Worm (Caenorhabditis elegans) whole organism, L4 larva: ENCODE measurements around the gene AH10.4.
A peak's percentile ranks its signal among the peaks of the same experiment; 100 is the strongest.

ENCODE experiments used
- F10B5.3 ChIP-seq: sonication (generic microtip); optimal IDR thresholded peaks from 2 replicates; lab custom pipeline; 2016; ENCODE audit warnings: mild to moderate bottlenecking, missing genetic modification characterization, missing compliant biosample characterization
- F44E2.7 ChIP-seq: fragments of 200-800 bp; sonication (Bioruptor generic); IDR thresholded peaks from 2 replicates; pipeline ENCODE4 v2.1.2; 2022; ENCODE audit warnings: missing genetic modification characterization, missing compliant biosample characterization
- T20F7.1 ChIP-seq: fragments of 200-800 bp; sonication (Bioruptor generic); optimal IDR thresholded peaks from 2 replicates; lab custom pipeline; 2018; ENCODE audit warnings: mild to moderate bottlenecking, missing genetic modification characterization, missing compliant biosample characterization
- Y5F2A.4 ChIP-seq: fragments of 200-800 bp; sonication (Bioruptor generic); optimal IDR thresholded peaks from 2 replicates; lab custom pipeline; 2018; ENCODE audit warnings: mild to moderate bottlenecking, missing genetic modification characterization, missing compliant biosample characterization
- Y75B8A.6 ChIP-seq: fragments of 200-800 bp; sonication (Bioruptor generic); IDR thresholded peaks from 2 replicates; pipeline ENCODE4 v1.3.6; 2022; ENCODE audit warnings: missing genetic modification reagents, missing genetic modification characterization, missing compliant biosample characterization
- ZK337.2 ChIP-seq: fragments of 200-800 bp; sonication (Bioruptor generic); IDR thresholded peaks from 2 replicates; pipeline ENCODE4 v1.3.6; 2022; ENCODE audit warnings: missing genetic modification reagents, missing genetic modification characterization, missing compliant biosample characterization
- ZK546.5 ChIP-seq, 2 experiments: sonication (generic microtip); optimal IDR thresholded peaks; 2 replicates each; lab custom pipeline; 2017; ENCODE audit warnings: missing biosample characterization in 2 of 2, missing genetic modification characterization in 2 of 2
- aha-1 ChIP-seq: fragments of 150-350 bp; peaks from one replicate; lab custom pipeline; 2014; ENCODE audit warnings: missing biosample characterization, missing genetic modification characterization
- arid-1 ChIP-seq: fragments of 200-800 bp; sonication (Bioruptor generic); conservative IDR thresholded peaks from 2 replicates; pipeline ENCODE4 v1.3.6; 2022; ENCODE audit warnings: missing genetic modification reagents, missing genetic modification characterization, missing compliant biosample characterization
- ceh-20 ChIP-seq: fragments of 200-800 bp; sonication (Bioruptor generic); IDR thresholded peaks from 2 replicates; pipeline ENCODE4 v1.3.6; 2022; ENCODE audit warnings: missing genetic modification reagents, missing genetic modification characterization, missing compliant biosample characterization
- ceh-28 ChIP-seq: fragments of 150-350 bp; optimal IDR thresholded peaks from 2 replicates; lab custom pipeline; 2014; ENCODE audit warnings: missing biosample characterization, missing genetic modification reagents, missing genetic modification characterization
- ceh-32 ChIP-seq: sonication (generic microtip); optimal IDR thresholded peaks from 2 replicates; lab custom pipeline; 2016; ENCODE audit warnings: mild to moderate bottlenecking, missing genetic modification characterization, missing compliant biosample characterization; ENCODE audit not compliant: poor library complexity
- ceh-62 ChIP-seq: sonication (generic microtip); optimal IDR thresholded peaks from 2 replicates; lab custom pipeline; 2017; ENCODE audit warnings: missing biosample characterization, missing genetic modification characterization
- cey-2 ChIP-seq: sonication (generic microtip); optimal IDR thresholded peaks from 3 replicates; lab custom pipeline; 2017; ENCODE audit warnings: missing genetic modification characterization, mild to moderate bottlenecking, missing compliant biosample characterization, antibody characterized with exemption, borderline replicate concordance; ENCODE audit not compliant: insufficient read depth
- ctbp-1 ChIP-seq: fragments of 200-800 bp; sonication (Bioruptor generic); IDR thresholded peaks from 2 replicates; pipeline ENCODE4 v1.3.6; 2022; ENCODE audit warnings: missing genetic modification reagents, missing genetic modification characterization, missing compliant biosample characterization
- daf-16 ChIP-seq, 3 experiments: sonication (generic microtip); optimal IDR thresholded peaks; 2 replicates each; lab custom pipeline; 2016 to 2017; ENCODE audit warnings: missing genetic modification characterization in 3 of 3, missing genetic modification reagents in 3 of 3, mild to moderate bottlenecking in 2 of 3, missing compliant biosample characterization in 2 of 3, missing biosample characterization in 1 of 3, moderate library complexity in 1 of 3
- dmd-9 ChIP-seq: fragments of 200-800 bp; sonication (Bioruptor generic); IDR thresholded peaks from 2 replicates; pipeline ENCODE4 v1.3.6; 2022; ENCODE audit warnings: missing genetic modification reagents, missing genetic modification characterization, missing compliant biosample characterization
- fos-1 ChIP-seq: fragments of 150-350 bp; optimal IDR thresholded peaks from 2 replicates; lab custom pipeline; 2014; ENCODE audit warnings: missing biosample characterization, missing genetic modification characterization
- hlh-11 ChIP-seq: fragments of 200-800 bp; sonication (Bioruptor generic); optimal IDR thresholded peaks from 2 replicates; lab custom pipeline; 2018; ENCODE audit warnings: mild to moderate bottlenecking, missing genetic modification characterization, missing compliant biosample characterization
- lim-7 ChIP-seq: fragments of 200-800 bp; sonication (Bioruptor generic); IDR thresholded peaks from 2 replicates; pipeline ENCODE4 v1.3.6; 2022; ENCODE audit warnings: missing genetic modification characterization, missing compliant biosample characterization
- lin-13 ChIP-seq: fragments of 150-350 bp; optimal IDR thresholded peaks from 2 replicates; lab custom pipeline; 2014; ENCODE audit warnings: missing biosample characterization, missing genetic modification reagents, missing genetic modification characterization
- lin-15B ChIP-seq: fragments of 150-350 bp; sonication (generic microtip); optimal IDR thresholded peaks from 3 replicates; lab custom pipeline; 2014; ENCODE audit warnings: missing biosample characterization, missing genetic modification characterization
- lin-38 ChIP-seq: fragments of 200-800 bp; sonication (Bioruptor generic); IDR thresholded peaks from 2 replicates; pipeline ENCODE4 v1.3.6; 2022; ENCODE audit warnings: missing genetic modification reagents, missing genetic modification characterization, missing compliant biosample characterization
- lin-39 ChIP-seq: fragments of 150-350 bp; optimal IDR thresholded peaks from 2 replicates; lab custom pipeline; 2014; ENCODE audit warnings: missing biosample characterization, missing genetic modification reagents, missing genetic modification characterization
- madf-9 ChIP-seq: fragments of 200-800 bp; sonication (Bioruptor generic); conservative IDR thresholded peaks from 2 replicates; pipeline ENCODE4 v1.3.6; 2022; ENCODE audit warnings: missing genetic modification reagents, missing genetic modification characterization, missing compliant biosample characterization
- mep-1 ChIP-seq: fragments of 150-350 bp; sonication (generic microtip); optimal IDR thresholded peaks from 3 replicates; lab custom pipeline; 2014; ENCODE audit warnings: missing biosample characterization, missing genetic modification characterization
- mxl-3 ChIP-seq: fragments of 200-800 bp; sonication (Bioruptor generic); optimal IDR thresholded peaks from 2 replicates; lab custom pipeline; 2018; ENCODE audit warnings: mild to moderate bottlenecking, missing genetic modification characterization, missing compliant biosample characterization
- nhr-111 ChIP-seq: fragments of 200-800 bp; sonication (Bioruptor generic); optimal IDR thresholded peaks from 2 replicates; lab custom pipeline; 2018; ENCODE audit warnings: mild to moderate bottlenecking, missing genetic modification characterization, missing compliant biosample characterization
- nhr-25 ChIP-seq: sonication (generic microtip); optimal IDR thresholded peaks from 2 replicates; lab custom pipeline; 2017; ENCODE audit warnings: missing genetic modification characterization, mild to moderate bottlenecking, missing compliant biosample characterization, antibody characterized with exemption, moderate library complexity, borderline replicate concordance; ENCODE audit not compliant: insufficient read depth
- nhr-28 ChIP-seq: fragments of 150-350 bp; optimal IDR thresholded peaks from 2 replicates; lab custom pipeline; 2014; ENCODE audit warnings: missing biosample characterization, missing genetic modification characterization
- nhr-41 ChIP-seq: fragments of 200-800 bp; sonication (Bioruptor generic); IDR thresholded peaks from 2 replicates; pipeline ENCODE4 v1.3.6; 2022; ENCODE audit warnings: missing genetic modification reagents, missing genetic modification characterization, missing compliant biosample characterization
- saeg-2 ChIP-seq: fragments of 200-800 bp; sonication (Bioruptor generic); IDR thresholded peaks from 2 replicates; pipeline ENCODE4 v1.3.6; 2022; ENCODE audit warnings: missing genetic modification reagents, missing genetic modification characterization, missing compliant biosample characterization
- snpc-1.2 ChIP-seq: fragments of 200-800 bp; sonication (Bioruptor generic); IDR thresholded peaks from 2 replicates; pipeline ENCODE4 v1.3.6; 2022; ENCODE audit warnings: missing genetic modification reagents, missing genetic modification characterization, missing compliant biosample characterization
- tag-97 ChIP-seq: fragments of 200-800 bp; sonication (Bioruptor generic); IDR thresholded peaks from 2 replicates; pipeline ENCODE4 v1.3.6; 2022; ENCODE audit warnings: missing genetic modification characterization, missing compliant biosample characterization
- tra-1 ChIP-seq: fragments of 200-800 bp; sonication (Bioruptor generic); IDR thresholded peaks from 2 replicates; pipeline ENCODE4 v1.3.6; 2022; ENCODE audit warnings: missing genetic modification reagents, missing genetic modification characterization, missing compliant biosample characterization
- unc-62 ChIP-seq, 3 experiments: fragments of 150-350 bp in 1 of 3; sonication (generic microtip); optimal IDR thresholded peaks in 2 of 3; peaks in 1 of 3; 1 replicate in 1 of 3; 2 replicates in 2 of 3; lab custom pipeline; 2014 to 2017; ENCODE audit warnings: missing biosample characterization in 3 of 3, missing genetic modification characterization in 3 of 3, missing genetic modification reagents in 3 of 3, missing genotype in 1 of 3
- zfp-2 ChIP-seq: sonication (generic microtip); optimal IDR thresholded peaks from 2 replicates; lab custom pipeline; 2016; ENCODE audit warnings: mild to moderate bottlenecking, missing genetic modification characterization, missing compliant biosample characterization
- zip-11 ChIP-seq: fragments of 200-800 bp; sonication (Bioruptor generic); IDR thresholded peaks from 2 replicates; pipeline ENCODE4 v1.3.6; 2022; ENCODE audit warnings: missing genetic modification characterization, missing compliant biosample characterization

The AH10.4 gene

DNA sequence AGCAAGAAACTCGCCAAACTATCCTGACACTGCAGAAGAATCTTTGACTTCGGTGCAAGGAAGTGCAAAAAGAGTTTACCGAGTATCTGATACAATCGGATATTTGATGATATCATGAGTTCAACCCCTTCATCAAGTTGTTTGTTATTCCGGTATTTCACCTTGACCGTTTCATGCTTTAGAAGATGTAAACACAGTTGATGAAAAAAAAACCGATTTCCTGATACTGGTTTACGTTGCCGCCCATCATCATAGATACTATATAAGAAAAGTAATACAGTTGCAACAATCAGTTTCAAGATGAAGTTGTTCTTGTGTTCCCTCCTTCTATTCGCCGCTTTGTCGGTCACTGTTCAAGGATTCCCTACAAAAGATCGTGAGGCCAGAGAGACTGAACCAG is 30.2 kb downstream of the AH10.4 start, which contains the start of gene H39E23.3 (continued):
- TF ChIP-seq arid-1 (GFP tag; lab: Robert Waterston, UW) (no peak), aha-1 (tag; lab: Kevin White, UChicago) (no peak), snpc-1.2 (GFP tag; lab: Robert Waterston, UW) (no peak), nhr-111 (GFP tag; lab: Kevin White, UChicago) (no peak)
- TF ChIP-seq, all 104 proteins: peak for 0

DNA sequence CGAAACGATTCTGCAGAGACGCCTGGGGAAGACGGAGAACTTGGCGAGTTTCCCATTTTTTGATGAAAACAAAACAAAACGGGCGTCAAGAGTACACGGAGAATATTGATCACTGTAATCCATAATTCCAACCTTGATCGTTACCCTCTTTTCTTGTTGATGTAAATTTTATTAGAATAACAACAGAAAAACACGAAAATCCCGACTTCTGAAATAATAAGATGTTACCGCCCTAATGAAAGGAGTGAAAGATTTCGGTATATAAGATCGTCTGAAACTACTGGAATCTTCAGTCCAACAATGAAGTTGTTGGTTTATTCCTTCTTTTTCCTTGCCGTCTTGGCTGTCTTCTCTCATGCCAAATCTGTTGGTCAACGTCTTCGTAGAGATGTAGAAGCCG is 33.7 kb downstream of the AH10.4 start, which contains the start of gene D1086.9:
TSS of gene D1086.9 (plus strand) at position 301 of the 400 bp plus-strand sequence.
- no peak for TF ChIP-seq lin-38 (GFP tag; lab: Robert Waterston, UW)
- no peak for TF ChIP-seq nhr-25 (tag; lab: Kevin White, UChicago)
- TF ChIP-seq mep-1 (tag; lab: Kevin White, UChicago): no peak
- TF ChIP-seq nhr-41: no peak
- TF ChIP-seq dmd-9 (GFP tag; lab: Robert Waterston, UW): no peak
- no peak for TF ChIP-seq tag-97 (GFP tag; lab: Robert Waterston, UW)
- TF ChIP-seq lim-7: no peak
- no peak for TF ChIP-seq ctbp-1 (GFP tag; lab: Robert Waterston, UW)
- TF ChIP-seq F10B5.3 (tag; lab: Kevin White, UChicago): no peak
- TF ChIP-seq Y75B8A.6 (GFP tag; lab: Robert Waterston, UW): no peak
- TF ChIP-seq saeg-2 (GFP tag; lab: Robert Waterston, UW): no peak
- no peak for TF ChIP-seq F44E2.7 (GFP tag; lab: Robert Waterston, UW)
- no peak for TF ChIP-seq tra-1 (GFP tag; lab: Robert Waterston, UW)

DNA sequence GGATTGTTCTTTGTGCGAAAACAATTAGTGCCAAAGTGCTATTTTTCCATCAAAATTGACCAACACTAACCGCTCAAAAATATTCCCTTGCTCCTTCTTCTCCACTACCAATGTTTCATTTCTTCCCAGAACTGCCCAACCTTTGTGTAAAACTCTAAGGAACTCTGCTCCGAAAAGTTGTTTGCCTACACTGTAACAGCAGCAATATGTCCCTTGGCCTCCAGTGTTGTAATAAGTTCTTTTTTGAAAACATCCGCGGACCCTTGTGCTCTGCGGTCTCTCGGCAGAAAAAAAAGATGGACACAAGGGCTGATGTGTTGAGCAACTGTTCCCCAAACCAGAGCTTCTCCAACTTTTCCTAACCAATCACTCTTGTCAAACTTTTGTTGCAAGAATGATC is 36.8 kb downstream of the AH10.4 start, which contains the start of gene D1086.12:
TSS of gene D1086.12 (plus strand) at position 301 of the 400 bp plus-strand sequence.
- TF ChIP-seq Y5F2A.4 (GFP tag; lab: Kevin White, UChicago) (no peak), nhr-28 (tag; lab: Kevin White, UChicago) (no peak), daf-16 (GFP tag; optimal IDR thresholded peaks at IDR 0.05; lab: Kevin White, UChicago) (peak in 1 of 2 experiments; percentile 59), daf-16 (tag; optimal IDR thresholded peaks at IDR 0.05; lab: Kevin White, UChicago) (no peak), ceh-32 (no peak), hlh-11 (tag; lab: Kevin White, UChicago) (peak; percentile 23)

DNA sequence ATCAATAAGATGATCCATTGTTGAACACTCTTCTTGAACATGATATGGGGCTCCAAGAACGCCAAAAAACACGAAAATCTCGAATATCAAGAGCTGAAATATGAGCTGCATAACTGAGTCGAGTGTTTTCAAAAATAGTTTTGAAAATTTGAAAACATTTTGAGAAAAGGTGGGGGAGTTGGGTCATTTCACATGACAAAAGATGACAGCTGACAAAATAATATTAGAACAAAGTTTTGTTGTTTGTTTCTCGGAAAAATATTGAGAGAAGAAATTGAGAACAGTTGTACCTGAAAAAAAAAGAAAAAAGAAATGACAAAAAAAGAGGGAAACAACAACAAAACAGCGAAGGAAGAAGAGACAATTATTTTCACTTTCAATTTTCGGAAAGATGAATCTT is 39.1 kb downstream of the AH10.4 start, which contains the start of the genes D1086.2 and D1086.1:
TSS of gene D1086.2 (minus strand) at position 150 of the 400 bp plus-strand sequence.
TSS of gene D1086.1 (plus strand) at position 340 of the 400 bp plus-strand sequence.
- no peak for TF ChIP-seq ZK546.5 (tag; optimal IDR thresholded peaks at IDR 0.05; lab: Kevin White, UChicago)
- TF ChIP-seq lin-15B (tag; lab: Kevin White, UChicago): no peak
- TF ChIP-seq aha-1 (tag; lab: Kevin White, UChicago): peak; percentile 39
- TF ChIP-seq daf-16 (GFP tag; optimal IDR thresholded peaks at IDR 0.05; lab: Kevin White, UChicago): peak in 1 of 2 experiments; percentile 94
- no peak for TF ChIP-seq daf-16 (tag; optimal IDR thresholded peaks at IDR 0.05; lab: Kevin White, UChicago)

DNA sequence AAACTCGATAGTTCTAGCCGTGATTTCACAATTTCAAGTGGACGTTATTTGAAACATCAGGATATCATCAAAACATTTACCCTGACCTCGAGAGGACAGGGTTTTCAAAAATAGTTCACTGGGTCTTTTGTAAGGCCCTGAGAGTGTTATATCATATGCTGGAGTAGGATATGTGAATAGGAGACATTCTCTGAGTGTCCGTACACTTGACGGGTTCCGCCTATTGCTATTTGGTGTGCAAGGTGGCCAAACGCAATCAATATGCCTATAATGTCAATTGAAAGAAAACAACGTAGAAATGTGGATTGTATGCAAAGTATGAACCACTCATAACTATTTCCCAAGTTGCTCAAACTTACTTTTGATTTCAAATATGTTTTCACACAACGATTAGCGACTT is 40.3 kb downstream of the AH10.4 start:
- TF ChIP-seq unc-62 (GFP tag; optimal IDR thresholded peaks at IDR 0.05 in 1 of 2; lab: Kevin White, UChicago) (peak in 1 of 2 experiments; percentile 45), unc-62 (tag; optimal IDR thresholded peaks at IDR 0.05; lab: Kevin White, UChicago) (no peak), zfp-2 (tag; lab: Kevin White, UChicago) (no peak)

DNA sequence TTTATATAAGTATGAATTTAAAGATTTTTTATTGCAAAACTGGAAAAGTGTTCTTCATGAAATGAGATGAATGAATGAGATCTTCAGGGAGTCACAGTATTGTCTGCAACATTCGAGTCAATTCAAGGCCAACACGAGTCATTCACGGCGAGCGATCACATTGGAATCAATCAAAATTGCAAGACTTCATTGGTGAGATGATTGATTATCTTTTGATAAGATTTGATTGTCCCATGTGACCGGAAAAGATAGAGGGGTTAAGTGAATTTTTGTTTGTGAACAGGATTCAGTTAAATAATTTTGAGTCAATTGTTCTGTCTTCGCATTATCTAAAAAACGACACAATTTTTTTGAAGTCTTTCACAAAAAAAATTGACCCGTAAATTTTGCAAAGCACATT is 42.7 kb downstream of the AH10.4 start:
- no peak for TF ChIP-seq lin-39 (tag; lab: Kevin White, UChicago)
- no peak for TF ChIP-seq madf-9 (GFP tag; lab: Robert Waterston, UW)
- TF ChIP-seq fos-1 (tag; lab: Kevin White, UChicago): no peak
- peak; percentile 83 for TF ChIP-seq ceh-20 (GFP tag; lab: Robert Waterston, UW)
- TF ChIP-seq nhr-28 (tag; lab: Kevin White, UChicago): peak; percentile 67
- no peak for TF ChIP-seq F10B5.3 (tag; lab: Kevin White, UChicago)
- TF ChIP-seq nhr-25 (tag; lab: Kevin White, UChicago): peak; percentile 35
- peak in 1 of 2 experiments; percentile 81 for TF ChIP-seq unc-62 (GFP tag; optimal IDR thresholded peaks at IDR 0.05 in 1 of 2; lab: Kevin White, UChicago)
- TF ChIP-seq unc-62 (tag; optimal IDR thresholded peaks at IDR 0.05; lab: Kevin White, UChicago): no peak
- TF ChIP-seq T20F7.1 (GFP tag; lab: Kevin White, UChicago): no peak
- peak; percentile 15 for TF ChIP-seq hlh-11 (tag; lab: Kevin White, UChicago)
- TF ChIP-seq mxl-3 (GFP tag; lab: Kevin White, UChicago): peak; percentile 72
- no peak for TF ChIP-seq zip-11 (GFP tag; lab: Robert Waterston, UW)
- TF ChIP-seq lin-13 (GFP tag; lab: Kevin White, UChicago): no peak
- no peak for TF ChIP-seq ceh-28 (tag; lab: Kevin White, UChicago)
- no peak for TF ChIP-seq ZK337.2 (GFP tag; lab: Robert Waterston, UW)
- no peak for TF ChIP-seq tra-1 (GFP tag; lab: Robert Waterston, UW)
- TF ChIP-seq nhr-41: no peak
- no peak for TF ChIP-seq cey-2 (tag; lab: Kevin White, UChicago)
- no peak for TF ChIP-seq ceh-62 (tag; lab: Kevin White, UChicago)
- peak; percentile 70 for TF ChIP-seq aha-1 (tag; lab: Kevin White, UChicago)
